Fruit fly (Drosophila melanogaster): ENCODE data around the gene Tom70.
"Not testable (repeated sequence)": the region's sequence is repeated elsewhere in the genome, so short reads cannot be mapped to it uniquely, and the experiment has no call there.

DNA sequence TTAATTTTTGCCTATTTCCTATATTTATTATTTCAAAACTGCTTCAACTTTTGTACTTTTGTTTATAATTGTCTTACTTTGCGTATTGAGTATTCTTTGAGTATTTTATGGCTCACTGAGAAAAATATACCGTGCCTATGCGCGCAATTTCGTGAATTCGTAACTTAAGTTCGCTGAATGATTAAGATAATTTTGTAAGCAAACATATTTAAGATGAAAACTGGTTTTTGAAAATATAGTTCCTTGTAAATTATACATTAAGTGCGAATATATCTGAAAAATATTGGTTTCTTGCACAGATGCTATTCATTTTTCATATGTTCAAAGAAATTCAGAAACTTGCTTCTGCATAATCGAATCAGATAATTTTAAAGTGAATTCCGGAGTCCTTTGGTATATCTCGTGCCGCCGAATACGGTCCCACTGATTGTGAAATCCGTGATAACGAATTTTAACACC is 43.0 kb downstream of the Tom70 start, which contains the start of the genes CG18789 and Qtzl:
- TF ChIP-seq Jra (GFP tag; optimal IDR thresholded peaks at IDR 0.05); usp (GFP tag; optimal IDR thresholded peaks at IDR 0.05); Myc (optimal IDR thresholded peaks at IDR 0.05); Vsx2 (GFP tag; optimal IDR thresholded peaks at IDR 0.05; ENCODE audit: partially characterized antibody); Hr78 (GFP tag; optimal IDR thresholded peaks at IDR 0.05); h (GFP tag; optimal IDR thresholded peaks at IDR 0.05); psq (GFP tag; optimal IDR thresholded peaks at IDR 0.05); sv (GFP tag; optimal IDR thresholded peaks at IDR 0.05); CG32264 (GFP tag; optimal IDR thresholded peaks at IDR 0.05); HLH106 (tag; optimal IDR thresholded peaks at IDR 0.05); jim (GFP tag; optimal IDR thresholded peaks at IDR 0.05); OdsH (GFP tag; optimal IDR thresholded peaks at IDR 0.05); fru (GFP tag; optimal IDR thresholded peaks at IDR 0.05); Dfd (GFP tag; optimal IDR thresholded peaks at IDR 0.05): not testable (repeated sequence)

Data from whole organism, wandering third instar larva.